Fruit fly (Drosophila melanogaster) whole organism, embryonic: ENCODE measurements around the gene ss.

Experiments
- CG10462 ChIP-seq: fragments of 200-800 bp; sonication (Bioruptor generic); optimal IDR thresholded peaks from 2 replicates; lab custom pipeline; 2016; ENCODE audit warnings: missing biosample characterization, missing genetic modification characterization
- CG10543 ChIP-seq: fragments of 200-800 bp; sonication (Bioruptor generic); optimal IDR thresholded peaks from 3 replicates; lab custom pipeline; 2017; ENCODE audit warnings: missing biosample characterization, mild to moderate bottlenecking, missing genetic modification characterization, moderate library complexity
- CG11085 ChIP-seq: fragments of 200-800 bp; sonication (Bioruptor generic); IDR thresholded peaks from 2 replicates; pipeline ENCODE4 v1.3.6; 2022; ENCODE audit warnings: missing biosample characterization, missing genetic modification characterization
- CG11560 ChIP-seq: fragments of 200-800 bp; sonication (Bioruptor generic); IDR thresholded peaks from 3 replicates; pipeline ENCODE4 v1.3.6; 2022; ENCODE audit warnings: missing biosample characterization, missing genetic modification characterization
- CG11695 ChIP-seq: fragments of 200-800 bp; sonication (Bioruptor generic); IDR thresholded peaks from 3 replicates; pipeline ENCODE4 v1.3.6; 2022; ENCODE audit warnings: missing biosample characterization, missing genetic modification characterization
- CG13424 ChIP-seq: fragments of 200-800 bp; sonication (Bioruptor generic); optimal IDR thresholded peaks from 2 replicates; lab custom pipeline; 2019; ENCODE audit warnings: missing biosample characterization, mild to moderate bottlenecking, missing genetic modification characterization, moderate library complexity
- CG15514 ChIP-seq: fragments of 200-800 bp; sonication (Bioruptor generic); optimal IDR thresholded peaks from 3 replicates; lab custom pipeline; 2017; ENCODE audit warnings: missing biosample characterization, missing genetic modification characterization, mild to moderate bottlenecking, moderate library complexity, missing genetic modification reagents
- CG17328 ChIP-seq: fragments of 200-800 bp; sonication (Bioruptor generic); IDR thresholded peaks from 2 replicates; pipeline ENCODE4 v1.3.6; 2022; ENCODE audit warnings: missing biosample characterization, missing genetic modification characterization
- CG2712 ChIP-seq: fragments of 200-800 bp; optimal IDR thresholded peaks from 3 replicates; lab custom pipeline; 2019; ENCODE audit warnings: missing biosample characterization, mild to moderate bottlenecking, missing genetic modification characterization, moderate library complexity
- CG30020 ChIP-seq: fragments of 200-800 bp; optimal IDR thresholded peaks from 2 replicates; lab custom pipeline; 2019; ENCODE audit warnings: missing biosample characterization, mild to moderate bottlenecking, missing genetic modification characterization, moderate library complexity
- CG4707 ChIP-seq: fragments of 200-800 bp; sonication (Bioruptor generic); optimal IDR thresholded peaks from 2 replicates; lab custom pipeline; 2018; ENCODE audit warnings: missing biosample characterization, mild to moderate bottlenecking, missing genetic modification characterization, moderate library complexity
- CG6689 ChIP-seq: fragments of 200-800 bp; sonication (Bioruptor generic); IDR thresholded peaks from 2 replicates; pipeline ENCODE4 v1.3.6; 2022; ENCODE audit warnings: missing biosample characterization, missing genetic modification characterization
- CG7556 ChIP-seq: fragments of 200-800 bp; sonication (Bioruptor generic); optimal IDR thresholded peaks from 2 replicates; lab custom pipeline; 2017; ENCODE audit warnings: missing biosample characterization, mild to moderate bottlenecking, missing genetic modification characterization
- CG8089 ChIP-seq: fragments of 200-800 bp; sonication (Bioruptor generic); optimal IDR thresholded peaks from 3 replicates; lab custom pipeline; 2016; ENCODE audit warnings: missing biosample characterization, missing genetic modification characterization
- CG8281 ChIP-seq: fragments of 200-800 bp; sonication (Bioruptor generic); optimal IDR thresholded peaks from 2 replicates; lab custom pipeline; 2018; ENCODE audit warnings: missing biosample characterization, mild to moderate bottlenecking, missing genetic modification characterization, moderate library complexity
- CG8388 ChIP-seq: fragments of 200-800 bp; sonication (Bioruptor generic); optimal IDR thresholded peaks from 2 replicates; lab custom pipeline; 2019; ENCODE audit warnings: missing biosample characterization, mild to moderate bottlenecking, missing genetic modification characterization, moderate library complexity
- CG9215 ChIP-seq: fragments of 200-800 bp; sonication (Bioruptor generic); IDR thresholded peaks from 2 replicates; pipeline ENCODE4 v1.3.6; 2022; ENCODE audit warnings: missing biosample characterization, missing genetic modification characterization
- D ChIP-seq, 2 experiments: fragments of 200-800 bp in 1 of 2; fragments of >200 bp in 1 of 2; sonication (Bioruptor generic) in 1 of 2; optimal IDR thresholded peaks; 2 replicates in 1 of 2; 3 replicates in 1 of 2; lab custom pipeline; 2017; ENCODE audit warnings: mild to moderate bottlenecking in 1 of 2, missing biosample characterization in 1 of 2, missing genetic modification characterization in 1 of 2, missing genetic modification reagents in 1 of 2
- Deaf1 ChIP-seq: fragments of 200-800 bp; optimal IDR thresholded peaks from 3 replicates; lab custom pipeline; 2019; ENCODE audit warnings: missing biosample characterization, mild to moderate bottlenecking, missing genetic modification characterization, moderate library complexity
- E2f1 ChIP-seq: fragments of 200-800 bp; sonication (Bioruptor generic); IDR thresholded peaks from 2 replicates; pipeline ENCODE4 v1.3.6; 2022; ENCODE audit warnings: missing biosample characterization, missing genetic modification characterization
- Hr51 ChIP-seq, 2 experiments: fragments of 200-800 bp; sonication (Bioruptor generic); optimal IDR thresholded peaks; 2 replicates in 1 of 2; 3 replicates in 1 of 2; lab custom pipeline; 2016 to 2018; ENCODE audit warnings: missing biosample characterization in 2 of 2, missing genetic modification characterization in 2 of 2, mild to moderate bottlenecking in 1 of 2, moderate library complexity in 1 of 2
- Kr ChIP-seq: fragments of 200-800 bp; sonication (Bioruptor generic); optimal IDR thresholded peaks from 2 replicates; lab custom pipeline; 2017; ENCODE audit warnings: missing biosample characterization, mild to moderate bottlenecking, missing genetic modification characterization
- Lhr ChIP-seq: fragments of 200-800 bp; sonication (Bioruptor generic); optimal IDR thresholded peaks from 3 replicates; lab custom pipeline; 2017; ENCODE audit warnings: mild to moderate bottlenecking, missing biosample characterization, missing genetic modification reagents, missing genetic modification characterization
- Lim3 ChIP-seq: fragments of 200-800 bp; sonication (Bioruptor generic); IDR thresholded peaks from 2 replicates; pipeline ENCODE4 v1.3.6; 2022; ENCODE audit warnings: missing biosample characterization, missing genetic modification characterization
- Max ChIP-seq: fragments of 200-800 bp; sonication (Bioruptor generic); optimal IDR thresholded peaks from 2 replicates; lab custom pipeline; 2016; ENCODE audit warnings: missing biosample characterization, mild to moderate bottlenecking, missing genetic modification characterization
- NC2α ChIP-seq: fragments of 200-800 bp; sonication (Bioruptor generic); optimal IDR thresholded peaks from 2 replicates; lab custom pipeline; 2016; ENCODE audit warnings: missing biosample characterization, missing genetic modification characterization
- NC2β ChIP-seq: fragments of 200-800 bp; sonication (Bioruptor generic); optimal IDR thresholded peaks from 2 replicates; lab custom pipeline; 2016; ENCODE audit warnings: missing biosample characterization, missing genetic modification characterization
- Rx ChIP-seq: fragments of 200-800 bp; sonication (Bioruptor generic); IDR thresholded peaks from 2 replicates; pipeline ENCODE4 v1.3.6; 2022; ENCODE audit warnings: missing biosample characterization, missing genetic modification characterization
- Stat92E ChIP-seq, 3 experiments: fragments of >200 bp in 2 of 3; fragments of 200-800 bp in 1 of 3; sonication (Bioruptor generic) in 1 of 3; optimal IDR thresholded peaks; 2 replicates each; lab custom pipeline; 2017 to 2019; ENCODE audit warnings: missing biosample characterization in 3 of 3, missing genetic modification characterization in 3 of 3, mild to moderate bottlenecking in 1 of 3, moderate library complexity in 1 of 3
- dysf ChIP-seq: fragments of 200-800 bp; sonication (Bioruptor generic); IDR thresholded peaks from 3 replicates; pipeline ENCODE4 v1.3.6; 2022; ENCODE audit warnings: missing biosample characterization, missing genetic modification characterization
- eve ChIP-seq, 2 experiments: fragments of >200 bp; optimal IDR thresholded peaks; 2 replicates each; lab custom pipeline; 2017; ENCODE audit warnings: missing biosample characterization in 2 of 2, missing genetic modification characterization in 2 of 2
- gsb-n ChIP-seq: fragments of 200-800 bp; sonication (Bioruptor generic); optimal IDR thresholded peaks from 3 replicates; lab custom pipeline; 2018; ENCODE audit warnings: missing biosample characterization, mild to moderate bottlenecking, missing genetic modification characterization
- ham ChIP-seq: fragments of 200-800 bp; sonication (Bioruptor generic); IDR thresholded peaks from 2 replicates; pipeline ENCODE4 v1.3.6; 2022; ENCODE audit warnings: missing biosample characterization, missing genetic modification characterization
- inv ChIP-seq: fragments of 200-800 bp; sonication (Bioruptor generic); IDR thresholded peaks from 2 replicates; pipeline ENCODE4 v1.3.6; 2022; ENCODE audit warnings: missing biosample characterization, missing genetic modification characterization; ENCODE audit not compliant: partially characterized antibody
- kay ChIP-seq: fragments of 200-800 bp; sonication (Bioruptor generic); optimal IDR thresholded peaks from 2 replicates; lab custom pipeline; 2016; ENCODE audit warnings: missing biosample characterization, missing genetic modification characterization
- mam ChIP-seq: fragments of 200-800 bp; sonication (Bioruptor generic); optimal IDR thresholded peaks from 3 replicates; lab custom pipeline; 2016; ENCODE audit warnings: missing biosample characterization, missing genetic modification characterization
- p53 ChIP-seq: fragments of 200-800 bp; sonication (Bioruptor generic); optimal IDR thresholded peaks from 2 replicates; lab custom pipeline; 2016; ENCODE audit warnings: missing biosample characterization, missing genetic modification characterization
- pb ChIP-seq: fragments of 200-800 bp; sonication (Bioruptor generic); optimal IDR thresholded peaks from 3 replicates; lab custom pipeline; 2016; ENCODE audit warnings: missing biosample characterization, missing genetic modification characterization
- rib ChIP-seq: fragments of 200-800 bp; sonication (Bioruptor generic); IDR thresholded peaks from 2 replicates; pipeline ENCODE4 v1.3.6; 2022; ENCODE audit warnings: missing biosample characterization, missing genetic modification characterization
- sima ChIP-seq: fragments of 200-800 bp; sonication (Bioruptor generic); optimal IDR thresholded peaks from 2 replicates; lab custom pipeline; 2016; ENCODE audit warnings: missing biosample characterization, missing genetic modification characterization
- slbo ChIP-seq: fragments of 200-800 bp; sonication (Bioruptor generic); IDR thresholded peaks from 2 replicates; pipeline ENCODE4 v1.3.6; 2022; ENCODE audit warnings: missing biosample characterization, missing genetic modification characterization
- slp2 ChIP-seq: fragments of 200-800 bp; sonication (Bioruptor generic); optimal IDR thresholded peaks from 2 replicates; lab custom pipeline; 2016; ENCODE audit warnings: missing biosample characterization, missing genetic modification characterization
- so ChIP-seq: fragments of 200-800 bp; sonication (Bioruptor generic); IDR thresholded peaks from 3 replicates; pipeline ENCODE4 v1.3.6; 2022; ENCODE audit warnings: missing biosample characterization, missing genetic modification characterization
- sob ChIP-seq: fragments of 200-800 bp; sonication (Bioruptor generic); IDR thresholded peaks from 2 replicates; pipeline ENCODE4 v1.3.6; 2022; ENCODE audit warnings: missing biosample characterization, missing genetic modification characterization
- tgo ChIP-seq: fragments of 200-800 bp; sonication (Bioruptor generic); IDR thresholded peaks from 3 replicates; pipeline ENCODE4 v1.3.6; 2022; ENCODE audit warnings: missing biosample characterization, missing genetic modification characterization
- unc-4 ChIP-seq: fragments of 200-800 bp; sonication (Bioruptor generic); IDR thresholded peaks from 2 replicates; pipeline ENCODE4 v1.3.6; 2022; ENCODE audit warnings: missing biosample characterization, missing genetic modification characterization; ENCODE audit not compliant: partially characterized antibody
- unpg ChIP-seq: fragments of 200-800 bp; sonication (Bioruptor generic); optimal IDR thresholded peaks from 3 replicates; lab custom pipeline; 2018; ENCODE audit warnings: missing biosample characterization, mild to moderate bottlenecking, missing genetic modification characterization, moderate library complexity
- usp ChIP-seq: fragments of >200 bp; optimal IDR thresholded peaks from 2 replicates; lab custom pipeline; 2017; ENCODE audit warnings: missing biosample characterization, missing genetic modification characterization

Gene ss

dm6 chr3R:16449187-16449973 lies 45.9 kb upstream of the ss start (continued):
- TF ChIP-seq D (optimal IDR thresholded peaks at IDR 0.05; lab: Kevin White, UChicago) (no peak), D (GFP tag; optimal IDR thresholded peaks at IDR 0.05; lab: Kevin White, UChicago) (peak; percentile 97), usp (GFP tag; lab: Kevin White, UChicago) (no peak), slp2 (GFP tag; lab: Kevin White, UChicago) (peak; percentile 89), mam (GFP tag; lab: Kevin White, UChicago) (peak; percentile 90), CG11085 (GFP tag; lab: Robert Waterston, UW) (peak; percentile 88), pb (peak; percentile 86), ham (0 out of 2 replicates have a peak, but pooled peaks have one; percentile 43), unpg (GFP tag; lab: Kevin White, UChicago) (peak; percentile 97), CG8388 (peak; percentile 91), Deaf1 (tag; lab: Kevin White, UChicago) (peak; percentile 57), CG15514 (GFP tag; lab: Kevin White, UChicago) (peak; percentile 15), Stat92E (GFP tag; optimal IDR thresholded peaks at IDR 0.05; lab: Kevin White, UChicago) (peak in 1 of 3 experiments; percentile 70), CG4707 (GFP tag; lab: Kevin White, UChicago) (peak; percentile 90), CG8089 (GFP tag; lab: Kevin White, UChicago) (peak; percentile 92), unc-4 (GFP tag; lab: Robert Waterston, UW) (no peak), CG7556 (GFP tag; lab: Kevin White, UChicago) (peak; percentile 92), Rx (GFP tag; lab: Robert Waterston, UW) (peak; percentile 95), dysf (GFP tag; lab: Robert Waterston, UW) (peak; percentile 92), eve (GFP tag; optimal IDR thresholded peaks at IDR 0.05; lab: Kevin White, UChicago) (no peak), CG11560 (peak; percentile 81), CG9215 (GFP tag; lab: Robert Waterston, UW) (peak; percentile 87), CG6689 (peak; percentile 93), E2f1 (peak; percentile 94), Kr (GFP tag; lab: Kevin White, UChicago) (peak; percentile 71), NC2β (GFP tag; lab: Kevin White, UChicago) (peak; percentile 89), sob (GFP tag; lab: Robert Waterston, UW) (peak; percentile 91), CG17328 (GFP tag; lab: Robert Waterston, UW) (peak; percentile 96), CG8281 (tag; lab: Kevin White, UChicago) (peak; percentile 82), Lim3 (GFP tag; lab: Robert Waterston, UW) (peak; percentile 66; the same call in 1 of the 2 replicates), Hr51 (GFP tag; optimal IDR thresholded peaks at IDR 0.05; lab: Kevin White, UChicago) (peak; percentile 81 to 83), rib (GFP tag; lab: Robert Waterston, UW) (peak; percentile 71), Lhr (peak; percentile 89), CG10462 (GFP tag; lab: Kevin White, UChicago) (peak; percentile 87), CG30020 (tag; lab: Kevin White, UChicago) (peak; percentile 76), Max (peak; percentile 88), NC2α (GFP tag; lab: Kevin White, UChicago) (peak; percentile 87), inv (GFP tag; lab: Robert Waterston, UW) (peak; percentile 65; the same call in 1 of the 2 replicates), CG10543 (peak; percentile 73), so (GFP tag; lab: Robert Waterston, UW) (peak; percentile 85), CG13424 (tag; lab: Kevin White, UChicago) (peak; percentile 95), CG11695 (peak; percentile 79), slbo (GFP tag; lab: Robert Waterston, UW) (peak; percentile 93), p53 (peak; percentile 82), tgo (peak; percentile 92), sima (GFP tag; lab: Kevin White, UChicago) (peak; percentile 77), CG2712 (peak; percentile 96), kay (GFP tag; lab: Kevin White, UChicago) (peak; percentile 87), gsb-n (tag; lab: Kevin White, UChicago) (peak; percentile 93)
